Fruit fly (Drosophila melanogaster): ENCODE measurements around the gene TM9SF4.

Gene TM9SF4

dm6 chr2L:13780109-13780947 is 33.6 kb downstream of the TM9SF4 start, which contains the start of the genes CG9008 and p38b (continued):
- TF ChIP-seq CG18599 (GFP tag; optimal IDR thresholded peaks at IDR 0.05) (peak; percentile 84), kni (GFP tag; optimal IDR thresholded peaks at IDR 0.05) (no peak), CG4707 (GFP tag; optimal IDR thresholded peaks at IDR 0.05) (no peak), vnd (GFP tag; IDR thresholded peaks at IDR 0.05; ENCODE audit: partially characterized antibody) (no peak), CG10543 (GFP tag; optimal IDR thresholded peaks at IDR 0.05) (peak; percentile 91), CG1602 (GFP tag; optimal IDR thresholded peaks at IDR 0.05) (peak; percentile 62), tll (GFP tag; optimal IDR thresholded peaks at IDR 0.05) (no peak), CG2712 (tag; optimal IDR thresholded peaks at IDR 0.05) (peak; percentile 89), CG12071 (GFP tag; optimal IDR thresholded peaks at IDR 0.05) (no peak), CG11504 (tag; optimal IDR thresholded peaks at IDR 0.05) (peak; percentile 92), ase (GFP tag; IDR thresholded peaks at IDR 0.05) (no peak; the same call in 2 of the 3 replicates), CG13424 (tag; optimal IDR thresholded peaks at IDR 0.05) (peak; percentile 92), CG7963 (GFP tag; IDR thresholded peaks at IDR 0.05; ENCODE audit: partially characterized antibody) (no peak), Ssrp (tag; optimal IDR thresholded peaks at IDR 0.05) (peak; percentile 87), MESR4 (GFP tag; optimal IDR thresholded peaks at IDR 0.05) (peak; percentile 70), grn (GFP tag; optimal IDR thresholded peaks at IDR 0.05) (peak; percentile 13), gce (GFP tag; IDR thresholded peaks at IDR 0.05) (no peak), Spps (tag; optimal IDR thresholded peaks at IDR 0.05) (peak; percentile 50), CG13624 (GFP tag; optimal IDR thresholded peaks at IDR 0.05) (peak; percentile 54), HHEX (GFP tag; optimal IDR thresholded peaks at IDR 0.05) (peak; percentile 80), gcm (GFP tag; optimal IDR thresholded peaks at IDR 0.05) (peak; percentile 80), org-1 (GFP tag; optimal IDR thresholded peaks at IDR 0.05) (peak; percentile 71), insv (GFP tag; optimal IDR thresholded peaks at IDR 0.05) (peak; percentile 65 to 95), CG5245 (GFP tag; optimal IDR thresholded peaks at IDR 0.05) (peak; percentile 66), Camta (GFP tag; optimal IDR thresholded peaks at IDR 0.05) (no peak), CG10366 (GFP tag; IDR thresholded peaks at IDR 0.05) (peak; percentile 56; the same call in 1 of the 2 replicates), CG15601 (tag; optimal IDR thresholded peaks at IDR 0.05) (peak; percentile 86), CG1233 (GFP tag; optimal IDR thresholded peaks at IDR 0.05) (peak; percentile 80), CG4424 (GFP tag; optimal IDR thresholded peaks at IDR 0.05) (peak; percentile 75), pnt (GFP tag; optimal IDR thresholded peaks at IDR 0.05) (no peak), CG11398 (GFP tag; optimal IDR thresholded peaks at IDR 0.05) (no peak), CG15514 (GFP tag; optimal IDR thresholded peaks at IDR 0.05) (peak; percentile 57), Asciz (GFP tag; optimal IDR thresholded peaks at IDR 0.05) (peak; percentile 73), CG6683 (GFP tag; optimal IDR thresholded peaks at IDR 0.05) (peak; percentile 79), Neu2 (GFP tag; optimal IDR thresholded peaks at IDR 0.05; ENCODE audit: borderline replicate concordance) (no peak), br (optimal IDR thresholded peaks at IDR 0.05) (no peak), CG8359 (GFP tag; optimal IDR thresholded peaks at IDR 0.05; ENCODE audit: borderline replicate concordance) (peak; percentile 42), Abd-B (GFP tag; optimal IDR thresholded peaks at IDR 0.05) (peak; percentile 76), CG8765 (GFP tag; IDR thresholded peaks at IDR 0.05) (no peak), twi (tag; optimal IDR thresholded peaks at IDR 0.05) (peak; percentile 68), Hr3 (GFP tag; optimal IDR thresholded peaks at IDR 0.05) (peak; percentile 84), CG4820 (GFP tag; optimal IDR thresholded peaks at IDR 0.05) (peak; percentile 73), Nf-YC (tag; optimal IDR thresholded peaks at IDR 0.05) (peak; percentile 90), C15 (GFP tag; IDR thresholded peaks at IDR 0.05) (no peak), GATAe (GFP tag; conservative IDR thresholded peaks at IDR 0.05) (no peak), sim (GFP tag; IDR thresholded peaks at IDR 0.05) (no peak), ken (GFP tag; IDR thresholded peaks at IDR 0.05) (0 out of 3 replicates have a peak, but pooled peaks have one; percentile 10), nerfin-1 (tag; optimal IDR thresholded peaks at IDR 0.05) (peak; percentile 76)
